Worm (Caenorhabditis elegans) whole organism, young adult: Measurements from ENCODE around the gene mes-6.

Experiments
- C17E4.6 ChIP-seq: fragments of 200-800 bp; sonication (Bioruptor generic); IDR thresholded peaks from 2 replicates; pipeline ENCODE4 v1.3.6; 2022; ENCODE audit warnings: missing genetic modification reagents, missing genetic modification characterization, missing compliant biosample characterization
- F33H1.4 ChIP-seq: fragments of 200-800 bp; sonication (Bioruptor generic); IDR thresholded peaks from 2 replicates; pipeline ENCODE4 v1.3.6; 2022; ENCODE audit warnings: missing genetic modification reagents, missing genetic modification characterization, missing compliant biosample characterization
- ets-4 ChIP-seq: fragments of 200-800 bp; sonication (Bioruptor generic); optimal IDR thresholded peaks from 2 replicates; lab custom pipeline; 2018; ENCODE audit warnings: mild to moderate bottlenecking, missing genetic modification characterization, missing compliant biosample characterization
- gei-17 ChIP-seq: fragments of 200-800 bp; sonication (Bioruptor generic); optimal IDR thresholded peaks from 2 replicates; lab custom pipeline; 2018; ENCODE audit warnings: mild to moderate bottlenecking, missing genetic modification characterization, missing compliant biosample characterization
- mel-28 ChIP-seq: sonication (generic microtip); optimal IDR thresholded peaks from 2 replicates; lab custom pipeline; 2016; ENCODE audit warnings: borderline replicate concordance, mild to moderate bottlenecking, missing genetic modification characterization, missing compliant biosample characterization
- mes-4 ChIP-seq: sonication (generic microtip); optimal IDR thresholded peaks from 2 replicates; lab custom pipeline; 2016; ENCODE audit warnings: missing genotype, missing genetic modification characterization, missing compliant biosample characterization
- pha-4 ChIP-seq: fragments of 150-350 bp; sonication (generic microtip); optimal IDR thresholded peaks from 2 replicates; lab custom pipeline; 2014; ENCODE audit warnings: missing biosample characterization, missing genetic modification reagents, missing genetic modification characterization
- repo-1 ChIP-seq: sonication (generic microtip); optimal IDR thresholded peaks from 2 replicates; lab custom pipeline; 2017; ENCODE audit warnings: mild to moderate bottlenecking, missing genetic modification characterization, missing compliant biosample characterization
- sea-2 ChIP-seq: fragments of 200-800 bp; sonication (Bioruptor generic); IDR thresholded peaks from 2 replicates; pipeline ENCODE4 v1.3.6; 2022; ENCODE audit warnings: missing genetic modification characterization, missing compliant biosample characterization
- somi-1 ChIP-seq: fragments of 200-800 bp; sonication (Bioruptor generic); optimal IDR thresholded peaks from 2 replicates; lab custom pipeline; 2018; ENCODE audit warnings: mild to moderate bottlenecking, missing genetic modification characterization, missing compliant biosample characterization

DNA sequence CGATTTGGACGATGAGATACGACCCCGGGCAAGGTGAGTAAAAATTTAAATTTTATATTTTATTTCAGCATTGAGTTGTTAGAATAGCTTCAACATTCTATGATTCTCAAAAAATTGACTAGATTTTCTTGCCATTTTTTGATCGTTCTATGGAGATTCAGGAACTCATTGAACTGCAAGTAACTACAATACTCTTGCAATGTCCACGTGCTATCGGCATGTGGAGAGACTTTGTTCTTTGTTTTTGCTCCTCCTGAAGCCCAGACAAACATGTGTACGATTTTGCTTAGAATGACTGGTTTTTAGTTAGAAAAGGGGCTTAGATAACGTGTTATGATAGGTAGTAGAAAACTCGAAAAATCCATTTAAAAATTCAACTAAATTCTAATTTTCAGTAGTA lies 24.9 kb downstream of the mes-6 start:
- TF ChIP-seq C17E4.6 (GFP tag; lab: Robert Waterston, UW) (no peak), mes-4 (tag; lab: Kevin White, UChicago) (no peak), mel-28 (tag; lab: Kevin White, UChicago) (no peak), pha-4 (tag; lab: Kevin White, UChicago) (no peak), gei-17 (GFP tag; lab: Kevin White, UChicago) (no peak), sea-2 (GFP tag; lab: Robert Waterston, UW) (no peak), repo-1 (tag; lab: Kevin White, UChicago) (no peak), somi-1 (GFP tag; lab: Kevin White, UChicago) (no peak), F33H1.4 (no peak), ets-4 (GFP tag; lab: Kevin White, UChicago) (no peak)
